Worm (Caenorhabditis elegans) whole organism, L2 larva: ENCODE data around the gene lgc-27.

Experiments
- C34F6.9 ChIP-seq: fragments of 150-350 bp; optimal IDR thresholded peaks from 2 replicates; lab custom pipeline; 2014; ENCODE audit warnings: missing biosample characterization, missing genetic modification characterization
- F13H6.1 ChIP-seq: sonication (generic microtip); optimal IDR thresholded peaks from 2 replicates; lab custom pipeline; 2016; ENCODE audit warnings: missing genetic modification characterization, missing compliant biosample characterization
- R02D3.7 ChIP-seq: fragments of 150-350 bp; optimal IDR thresholded peaks from 2 replicates; lab custom pipeline; 2014; ENCODE audit warnings: missing biosample characterization, missing genetic modification characterization
- Y55F3AM.14 ChIP-seq: fragments of 200-800 bp; sonication (Bioruptor generic); optimal IDR thresholded peaks from 2 replicates; lab custom pipeline; 2018; ENCODE audit warnings: mild to moderate bottlenecking, missing genetic modification characterization, missing compliant biosample characterization
- ZK546.5 ChIP-seq: sonication (generic microtip); optimal IDR thresholded peaks from 2 replicates; lab custom pipeline; 2017; ENCODE audit warnings: missing biosample characterization, missing genetic modification characterization
- ama-1 ChIP-seq: fragments of 150-350 bp; optimal IDR thresholded peaks from 2 replicates; lab custom pipeline; 2018; ENCODE audit warnings: inconsistent platforms
- blmp-1 ChIP-seq: sonication (generic microtip); optimal IDR thresholded peaks from 2 replicates; lab custom pipeline; 2017; ENCODE audit warnings: missing genetic modification characterization, mild to moderate bottlenecking, missing compliant biosample characterization, antibody characterized with exemption, moderate library complexity; ENCODE audit not compliant: insufficient read depth
- ceh-82 ChIP-seq: fragments of 150-350 bp; optimal IDR thresholded peaks from 2 replicates; lab custom pipeline; 2014; ENCODE audit warnings: missing biosample characterization, missing genetic modification characterization
- crh-2 ChIP-seq: sonication (generic microtip); optimal IDR thresholded peaks from 2 replicates; lab custom pipeline; 2017; ENCODE audit warnings: missing biosample characterization, missing genetic modification characterization
- dmd-4 ChIP-seq: sonication (generic microtip); optimal IDR thresholded peaks from 2 replicates; lab custom pipeline; 2017; ENCODE audit warnings: missing biosample characterization, missing genetic modification characterization
- egl-27 ChIP-seq: sonication (generic microtip); optimal IDR thresholded peaks from 3 replicates; lab custom pipeline; 2017; ENCODE audit warnings: missing biosample characterization, missing genetic modification reagents, missing genetic modification characterization
- elt-1 ChIP-seq: fragments of 150-350 bp; optimal IDR thresholded peaks from 2 replicates; lab custom pipeline; 2014; ENCODE audit warnings: missing biosample characterization, missing genetic modification characterization
- fos-1 ChIP-seq: fragments of 150-350 bp; optimal IDR thresholded peaks from 2 replicates; lab custom pipeline; 2014; ENCODE audit warnings: missing biosample characterization, missing genetic modification characterization
- gmeb-1 ChIP-seq: fragments of 150-350 bp; optimal IDR thresholded peaks from 2 replicates; lab custom pipeline; 2014; ENCODE audit warnings: missing biosample characterization, missing genetic modification characterization
- lin-11 ChIP-seq: fragments of 150-350 bp; sonication (generic microtip); optimal IDR thresholded peaks from 2 replicates; lab custom pipeline; 2014; ENCODE audit warnings: missing biosample characterization, missing genetic modification characterization, inconsistent platforms, mixed read lengths
- lin-39 ChIP-seq: fragments of 150-350 bp; optimal IDR thresholded peaks from 2 replicates; lab custom pipeline; 2014; ENCODE audit warnings: missing biosample characterization, missing genetic modification reagents, missing genetic modification characterization
- lsy-2 ChIP-seq, 2 experiments: fragments of 150-350 bp in 1 of 2; sonication (generic microtip) in 1 of 2; optimal IDR thresholded peaks; 2 replicates each; lab custom pipeline; 2014 to 2017; ENCODE audit warnings: missing biosample characterization in 2 of 2, missing genetic modification characterization in 2 of 2
- mbf-1 ChIP-seq: sonication (generic microtip); optimal IDR thresholded peaks from 2 replicates; lab custom pipeline; 2017; ENCODE audit warnings: missing biosample characterization, missing genetic modification characterization
- mdl-1 ChIP-seq, 2 experiments: fragments of 150-350 bp in 1 of 2; sonication (generic microtip) in 1 of 2; optimal IDR thresholded peaks; 2 replicates each; lab custom pipeline; 2017; ENCODE audit warnings: missing biosample characterization in 2 of 2, missing genetic modification characterization in 2 of 2
- nhr-10 ChIP-seq: sonication (generic microtip); optimal IDR thresholded peaks from 2 replicates; lab custom pipeline; 2017; ENCODE audit warnings: missing biosample characterization, missing genetic modification characterization
- nhr-129 ChIP-seq: fragments of 150-350 bp; optimal IDR thresholded peaks from 2 replicates; lab custom pipeline; 2014; ENCODE audit warnings: missing biosample characterization, missing genetic modification characterization
- nhr-23 ChIP-seq: fragments of 150-350 bp; optimal IDR thresholded peaks from 2 replicates; lab custom pipeline; 2014; ENCODE audit warnings: missing biosample characterization, missing genetic modification reagents, missing genetic modification characterization
- nhr-237 ChIP-seq: fragments of 150-350 bp; optimal IDR thresholded peaks from 2 replicates; lab custom pipeline; 2014; ENCODE audit warnings: missing biosample characterization, missing genetic modification characterization
- nhr-25 ChIP-seq: fragments of 150-350 bp; sonication (generic microtip); optimal IDR thresholded peaks from 3 replicates; lab custom pipeline; 2014; ENCODE audit warnings: missing biosample characterization, missing genetic modification characterization
- nhr-6 ChIP-seq: fragments of 150-350 bp; optimal IDR thresholded peaks from 2 replicates; lab custom pipeline; 2014; ENCODE audit warnings: missing biosample characterization, missing genetic modification characterization
- peb-1 ChIP-seq: fragments of 150-350 bp; optimal IDR thresholded peaks from 2 replicates; lab custom pipeline; 2014; ENCODE audit warnings: missing biosample characterization, missing genetic modification characterization
- sma-3 ChIP-seq: sonication (generic microtip); optimal IDR thresholded peaks from 2 replicates; lab custom pipeline; 2016; ENCODE audit warnings: missing genetic modification reagents, missing genetic modification characterization, missing compliant biosample characterization
- sma-9 ChIP-seq, 2 experiments: fragments of 150-350 bp in 1 of 2; sonication (generic microtip) in 1 of 2; optimal IDR thresholded peaks; 2 replicates each; lab custom pipeline; 2014 to 2016; ENCODE audit warnings: missing genetic modification characterization in 2 of 2, mild to moderate bottlenecking in 1 of 2, missing biosample characterization in 1 of 2, missing compliant biosample characterization in 1 of 2, missing genetic modification reagents in 1 of 2, moderate library complexity in 1 of 2
- snpc-4 ChIP-seq: fragments of 150-350 bp; optimal IDR thresholded peaks from 2 replicates; lab custom pipeline; 2014; ENCODE audit warnings: missing biosample characterization, missing genetic modification characterization
- unc-39 ChIP-seq: fragments of 150-350 bp; optimal IDR thresholded peaks from 2 replicates; lab custom pipeline; 2014; ENCODE audit warnings: missing biosample characterization, missing genetic modification characterization
- unc-55 ChIP-seq: fragments of 150-350 bp; sonication (generic microtip); optimal IDR thresholded peaks from 3 replicates; lab custom pipeline; 2014; ENCODE audit warnings: missing biosample characterization, missing genetic modification reagents, missing genetic modification characterization
- zag-1 ChIP-seq: fragments of 150-350 bp; optimal IDR thresholded peaks from 2 replicates; lab custom pipeline; 2014; ENCODE audit warnings: missing biosample characterization, missing genetic modification characterization
- ztf-1 ChIP-seq: fragments of 200-800 bp; sonication (Bioruptor generic); conservative IDR thresholded peaks from 2 replicates; pipeline ENCODE4 v1.3.6; 2022; ENCODE audit warnings: missing genetic modification characterization, missing compliant biosample characterization
- ztf-11 ChIP-seq: sonication (generic microtip); optimal IDR thresholded peaks from 2 replicates; lab custom pipeline; 2017; ENCODE audit warnings: missing biosample characterization, missing genetic modification characterization

The lgc-27 gene

ce11 chrII:4672584-4673110 is 23.8 kb downstream of the lgc-27 start, which contains the start of the genes clec-140 and hmg-11:
Gene clec-140 (plus strand): TSS chrII:4673060.
Gene hmg-11 (plus strand): TSS chrII:4673085.
- peak; percentile 42 for TF ChIP-seq zag-1 (tag; lab: Kevin White, UChicago)
- peak; percentile 68 for TF ChIP-seq nhr-129 (tag; lab: Kevin White, UChicago)
- peak; percentile 53 for TF ChIP-seq unc-55 (GFP tag; lab: Kevin White, UChicago)
- TF ChIP-seq egl-27 (tag; lab: Kevin White, UChicago) = peak; percentile 26
- peak; percentile 94 for TF ChIP-seq fos-1 (tag; lab: Kevin White, UChicago)
- TF ChIP-seq snpc-4 (tag; lab: Kevin White, UChicago) = peak; percentile 11
- peak; percentile 26 for TF ChIP-seq sma-3 (GFP tag; lab: Kevin White, UChicago)
- no peak for TF ChIP-seq ama-1
- no peak for TF ChIP-seq nhr-23 (tag; lab: Kevin White, UChicago)
- TF ChIP-seq crh-2 = no peak
- peak; percentile 50 to 60 for TF ChIP-seq mdl-1 (tag; optimal IDR thresholded peaks at IDR 0.05; lab: Kevin White, UChicago)
- peak; percentile 80 for TF ChIP-seq C34F6.9 (tag; lab: Kevin White, UChicago)

ce11 chrII:4673242-4673641 is 24.4 kb downstream of the lgc-27 start:
- TF ChIP-seq R02D3.7 (tag; lab: Kevin White, UChicago) (no peak), lin-39 (tag; lab: Kevin White, UChicago) (no peak), lsy-2 (tag; optimal IDR thresholded peaks at IDR 0.05; lab: Kevin White, UChicago) (no peak), elt-1 (tag; lab: Kevin White, UChicago) (no peak)

- TF ChIP-seq zag-1 (tag; lab: Kevin White, UChicago) (no peak), C34F6.9 (tag; lab: Kevin White, UChicago) (no peak), ZK546.5 (no peak), blmp-1 (tag; lab: Kevin White, UChicago) (no peak), gmeb-1 (no peak), ceh-82 (tag; lab: Kevin White, UChicago) (no peak), nhr-10 (tag; lab: Kevin White, UChicago) (no peak), nhr-23 (tag; lab: Kevin White, UChicago) (no peak), nhr-129 (tag; lab: Kevin White, UChicago) (no peak), F13H6.1 (tag; lab: Kevin White, UChicago) (no peak), sma-9 (GFP tag; optimal IDR thresholded peaks at IDR 0.05; lab: Kevin White, UChicago) (no peak), sma-9 (tag; optimal IDR thresholded peaks at IDR 0.05; lab: Kevin White, UChicago) (no peak), unc-39 (tag; lab: Kevin White, UChicago) (no peak), ztf-1 (no peak), nhr-6 (tag; lab: Kevin White, UChicago) (no peak), dmd-4 (tag; lab: Kevin White, UChicago) (no peak), ama-1 (no peak)
These were observed 24.8 kb downstream of the lgc-27 start for ce11 chrII:4673670-4674069.

DNA sequence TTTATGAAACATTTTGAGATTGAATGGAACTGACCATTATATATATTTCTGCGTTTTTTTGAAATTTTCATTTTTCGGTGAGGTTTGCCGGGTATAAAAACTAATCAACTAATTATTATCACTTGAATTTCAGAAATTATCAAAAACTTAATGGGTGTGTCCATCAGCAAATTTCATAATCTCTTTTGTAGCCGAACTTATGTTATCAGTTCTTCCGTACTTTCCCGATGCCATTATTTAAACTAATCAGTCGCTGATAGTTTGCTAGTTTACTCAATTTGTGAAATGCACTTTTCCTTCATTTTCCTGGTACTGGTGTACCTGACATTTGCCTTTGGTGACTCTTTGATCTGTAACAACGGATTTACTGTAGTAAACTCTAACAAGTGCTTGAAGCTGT is 25.3 kb downstream of the lgc-27 start:
- TF ChIP-seq crh-2 = no peak
- TF ChIP-seq elt-1 (tag; lab: Kevin White, UChicago) = no peak
- no peak for TF ChIP-seq nhr-25 (tag; lab: Kevin White, UChicago)
- TF ChIP-seq Y55F3AM.14 (GFP tag; lab: Kevin White, UChicago) = no peak
- TF ChIP-seq F13H6.1 (tag; lab: Kevin White, UChicago) = no peak
- TF ChIP-seq mbf-1 (tag; lab: Kevin White, UChicago) = no peak
- TF ChIP-seq ztf-1 = no peak
- no peak for TF ChIP-seq ztf-11
- no peak for TF ChIP-seq lsy-2 (tag; optimal IDR thresholded peaks at IDR 0.05; lab: Kevin White, UChicago)
- no peak for TF ChIP-seq snpc-4 (tag; lab: Kevin White, UChicago)
- no peak for TF ChIP-seq unc-55 (GFP tag; lab: Kevin White, UChicago)
- TF ChIP-seq nhr-6 (tag; lab: Kevin White, UChicago) = no peak
- TF ChIP-seq fos-1 (tag; lab: Kevin White, UChicago) = peak; percentile 96
- peak; percentile 77 for TF ChIP-seq sma-9 (GFP tag; optimal IDR thresholded peaks at IDR 0.05; lab: Kevin White, UChicago)
- TF ChIP-seq sma-9 (tag; optimal IDR thresholded peaks at IDR 0.05; lab: Kevin White, UChicago) = no peak
- TF ChIP-seq lin-11 (tag; lab: Kevin White, UChicago) = no peak
- no peak for TF ChIP-seq peb-1 (tag; lab: Kevin White, UChicago)
- no peak for TF ChIP-seq nhr-237 (tag; lab: Kevin White, UChicago)
